Fruit fly (Drosophila melanogaster) whole organism, embryonic: Measurements from ENCODE around the gene wg.

Experiments
- Adf1 ChIP-seq: fragments of 200-800 bp; sonication (Bioruptor generic); IDR thresholded peaks from 2 replicates; pipeline ENCODE4 v1.3.6; 2022; ENCODE audit warnings: missing biosample characterization, missing genetic modification characterization
- CG10654 ChIP-seq: fragments of 200-800 bp; sonication (Bioruptor generic); optimal IDR thresholded peaks from 2 replicates; lab custom pipeline; 2016; ENCODE audit warnings: missing biosample characterization, missing genetic modification characterization
- CG10959 ChIP-seq: fragments of 200-800 bp; sonication (Bioruptor generic); IDR thresholded peaks from 2 replicates; pipeline ENCODE4 v1.3.6; 2022; ENCODE audit warnings: missing biosample characterization, missing genetic modification characterization
- CG11504 ChIP-seq: fragments of 200-800 bp; sonication (Bioruptor generic); optimal IDR thresholded peaks from 3 replicates; lab custom pipeline; 2019; ENCODE audit warnings: missing biosample characterization, mild to moderate bottlenecking, missing genetic modification characterization, moderate library complexity
- CG12219 ChIP-seq: fragments of 200-800 bp; sonication (Bioruptor generic); optimal IDR thresholded peaks from 3 replicates; lab custom pipeline; 2018; ENCODE audit warnings: missing biosample characterization, mild to moderate bottlenecking, missing genetic modification characterization
- CG12391 ChIP-seq: fragments of 200-800 bp; sonication (Bioruptor generic); optimal IDR thresholded peaks from 3 replicates; lab custom pipeline; 2018; ENCODE audit warnings: missing biosample characterization, mild to moderate bottlenecking, missing genetic modification characterization, moderate library complexity
- CG12769 ChIP-seq: fragments of 200-800 bp; sonication (Bioruptor generic); optimal IDR thresholded peaks from 2 replicates; lab custom pipeline; 2019; ENCODE audit warnings: missing biosample characterization, mild to moderate bottlenecking, missing genetic modification characterization, moderate library complexity
- CG13424 ChIP-seq: fragments of 200-800 bp; sonication (Bioruptor generic); optimal IDR thresholded peaks from 2 replicates; lab custom pipeline; 2019; ENCODE audit warnings: missing biosample characterization, mild to moderate bottlenecking, missing genetic modification characterization, moderate library complexity
- CG15696 ChIP-seq: fragments of 200-800 bp; sonication (Bioruptor generic); optimal IDR thresholded peaks from 2 replicates; lab custom pipeline; 2019; ENCODE audit warnings: missing biosample characterization, mild to moderate bottlenecking, missing genetic modification characterization, moderate library complexity
- CG1603 ChIP-seq: fragments of 200-800 bp; sonication (Bioruptor generic); optimal IDR thresholded peaks from 2 replicates; lab custom pipeline; 2019; ENCODE audit warnings: missing biosample characterization, mild to moderate bottlenecking, missing genetic modification characterization, moderate library complexity
- CG16779 ChIP-seq: fragments of 200-800 bp; sonication (Bioruptor generic); IDR thresholded peaks from 2 replicates; pipeline ENCODE4 v1.3.6; 2022; ENCODE audit warnings: missing biosample characterization, missing genetic modification characterization
- CG17385 ChIP-seq: fragments of 200-800 bp; sonication (Bioruptor generic); optimal IDR thresholded peaks from 3 replicates; lab custom pipeline; 2018; ENCODE audit warnings: missing biosample characterization, mild to moderate bottlenecking, missing genetic modification characterization
- CG30403 ChIP-seq: fragments of 200-800 bp; sonication (Bioruptor generic); optimal IDR thresholded peaks from 3 replicates; lab custom pipeline; 2016; ENCODE audit warnings: missing biosample characterization, missing genetic modification characterization
- CG31365 ChIP-seq: fragments of 200-800 bp; sonication (Bioruptor generic); optimal IDR thresholded peaks from 2 replicates; lab custom pipeline; 2018; ENCODE audit warnings: missing biosample characterization, mild to moderate bottlenecking, missing genetic modification characterization
- CG32767 ChIP-seq: fragments of 200-800 bp; sonication (Bioruptor generic); IDR thresholded peaks from 2 replicates; pipeline ENCODE4 v1.3.6; 2022; ENCODE audit warnings: missing biosample characterization, missing genetic modification characterization
- CG34376 ChIP-seq: fragments of 200-800 bp; sonication (Bioruptor generic); optimal IDR thresholded peaks from 2 replicates; lab custom pipeline; 2018; ENCODE audit warnings: missing biosample characterization, mild to moderate bottlenecking, missing genetic modification characterization
- CG4730 ChIP-seq: fragments of 200-800 bp; sonication (Bioruptor generic); IDR thresholded peaks from 2 replicates; pipeline ENCODE4 v1.3.6; 2022; ENCODE audit warnings: missing biosample characterization, missing genetic modification characterization
- CG4820 ChIP-seq: fragments of 200-800 bp; sonication (Bioruptor generic); optimal IDR thresholded peaks from 3 replicates; lab custom pipeline; 2016; ENCODE audit warnings: missing biosample characterization, missing genetic modification characterization
- CG5953 ChIP-seq: fragments of 200-800 bp; sonication (Bioruptor generic); IDR thresholded peaks from 2 replicates; pipeline ENCODE4 v1.3.6; 2022; ENCODE audit warnings: missing biosample characterization, missing genetic modification characterization
- CG6765 ChIP-seq: fragments of 200-800 bp; sonication (Bioruptor generic); optimal IDR thresholded peaks from 3 replicates; lab custom pipeline; 2017; ENCODE audit warnings: missing biosample characterization, mild to moderate bottlenecking, missing genetic modification characterization
- CG7987 ChIP-seq: fragments of 200-800 bp; sonication (Bioruptor generic); optimal IDR thresholded peaks from 2 replicates; lab custom pipeline; 2018; ENCODE audit warnings: missing biosample characterization, mild to moderate bottlenecking, missing genetic modification characterization, moderate library complexity
- CG8765 ChIP-seq: fragments of 200-800 bp; sonication (Bioruptor generic); IDR thresholded peaks from 2 replicates; pipeline ENCODE4 v1.3.6; 2022; ENCODE audit warnings: missing biosample characterization, missing genetic modification characterization
- CG9727 ChIP-seq: fragments of 200-800 bp; sonication (Bioruptor generic); optimal IDR thresholded peaks from 3 replicates; lab custom pipeline; 2017; ENCODE audit warnings: missing biosample characterization, mild to moderate bottlenecking, missing genetic modification characterization
- CG9817 ChIP-seq: fragments of 200-800 bp; sonication (Bioruptor generic); optimal IDR thresholded peaks from 2 replicates; lab custom pipeline; 2018; ENCODE audit warnings: missing biosample characterization, mild to moderate bottlenecking, missing genetic modification characterization, moderate library complexity
- Camta ChIP-seq: fragments of 200-800 bp; sonication (Bioruptor generic); optimal IDR thresholded peaks from 2 replicates; lab custom pipeline; 2016; ENCODE audit warnings: missing biosample characterization, missing genetic modification characterization
- Dip3 ChIP-seq: fragments of 200-800 bp; sonication (Bioruptor generic); optimal IDR thresholded peaks from 3 replicates; lab custom pipeline; 2016; ENCODE audit warnings: missing biosample characterization, missing genetic modification characterization
- Eip74EF ChIP-seq, 2 experiments: fragments of 200-800 bp in 1 of 2; fragments of >200 bp in 1 of 2; sonication (Bioruptor generic) in 1 of 2; optimal IDR thresholded peaks; 2 replicates each; lab custom pipeline; 2017 to 2019; ENCODE audit warnings: missing biosample characterization in 2 of 2, missing genetic modification characterization in 2 of 2, mild to moderate bottlenecking in 1 of 2, moderate library complexity in 1 of 2
- Fer3 ChIP-seq: fragments of 200-800 bp; sonication (Bioruptor generic); optimal IDR thresholded peaks from 2 replicates; lab custom pipeline; 2018; ENCODE audit warnings: missing biosample characterization, mild to moderate bottlenecking, missing genetic modification characterization, moderate library complexity
- Hmx ChIP-seq: fragments of 200-800 bp; sonication (Bioruptor generic); optimal IDR thresholded peaks from 2 replicates; lab custom pipeline; 2016; ENCODE audit warnings: missing biosample characterization, missing genetic modification characterization
- MBD-R2 ChIP-seq: fragments of 200-800 bp; sonication (Bioruptor generic); IDR thresholded peaks from 2 replicates; pipeline ENCODE4 v1.3.6; 2022; ENCODE audit warnings: missing biosample characterization, missing genetic modification characterization
- Med ChIP-seq: fragments of 200-800 bp; sonication (Bioruptor generic); peaks from one replicate; lab custom pipeline; 2016; ENCODE audit warnings: missing biosample characterization, missing genetic modification characterization, mild to moderate bottlenecking, inconsistent platforms, moderate library complexity
- Sox102F ChIP-seq: fragments of 200-800 bp; sonication (Bioruptor generic); optimal IDR thresholded peaks from 2 replicates; lab custom pipeline; 2018; ENCODE audit warnings: missing biosample characterization, mild to moderate bottlenecking, missing genetic modification characterization, moderate library complexity
- bcd ChIP-seq: fragments of 200-800 bp; sonication (Bioruptor generic); optimal IDR thresholded peaks from 2 replicates; lab custom pipeline; 2017; ENCODE audit warnings: missing biosample characterization, mild to moderate bottlenecking, missing genetic modification characterization
- chn ChIP-seq: fragments of 200-800 bp; sonication (Bioruptor generic); optimal IDR thresholded peaks from 2 replicates; lab custom pipeline; 2016; ENCODE audit warnings: missing biosample characterization, missing genetic modification characterization
- dmrt11E ChIP-seq: fragments of 200-800 bp; sonication (Bioruptor generic); optimal IDR thresholded peaks from 3 replicates; lab custom pipeline; 2018; ENCODE audit warnings: missing biosample characterization, mild to moderate bottlenecking, missing genetic modification characterization, moderate library complexity
- dpn ChIP-seq, 2 experiments: fragments of 200-800 bp; sonication (Bioruptor generic); optimal IDR thresholded peaks; 3 replicates each; lab custom pipeline; 2016; ENCODE audit warnings: missing biosample characterization in 2 of 2, missing genetic modification characterization in 2 of 2
- eyg ChIP-seq: fragments of 200-800 bp; sonication (Bioruptor generic); optimal IDR thresholded peaks from 3 replicates; lab custom pipeline; 2016; ENCODE audit warnings: missing biosample characterization, missing genetic modification characterization
- fd102C ChIP-seq: fragments of 200-800 bp; sonication (Bioruptor generic); optimal IDR thresholded peaks from 2 replicates; lab custom pipeline; 2018; ENCODE audit warnings: missing biosample characterization, mild to moderate bottlenecking, missing genetic modification characterization, moderate library complexity
- grau ChIP-seq: fragments of 200-800 bp; optimal IDR thresholded peaks from 3 replicates; lab custom pipeline; 2019; ENCODE audit warnings: missing biosample characterization, mild to moderate bottlenecking, missing genetic modification characterization, moderate library complexity
- grn ChIP-seq: fragments of 200-800 bp; sonication (Bioruptor generic); optimal IDR thresholded peaks from 3 replicates; lab custom pipeline; 2017; ENCODE audit warnings: missing biosample characterization, missing genetic modification characterization
- kah ChIP-seq: fragments of 200-800 bp; sonication (Bioruptor generic); optimal IDR thresholded peaks from 2 replicates; lab custom pipeline; 2018; ENCODE audit warnings: missing biosample characterization, mild to moderate bottlenecking, missing genetic modification characterization
- kni ChIP-seq: fragments of 200-800 bp; sonication (Bioruptor generic); optimal IDR thresholded peaks from 3 replicates; lab custom pipeline; 2017; ENCODE audit warnings: mild to moderate bottlenecking, missing biosample characterization, missing genetic modification reagents, missing genetic modification characterization
- peb ChIP-seq: fragments of 200-800 bp; sonication (Bioruptor generic); IDR thresholded peaks from 2 replicates; pipeline ENCODE4 v1.3.6; 2022; ENCODE audit warnings: missing biosample characterization, missing genetic modification characterization
- phol ChIP-seq: fragments of 200-800 bp; sonication (Bioruptor generic); optimal IDR thresholded peaks from 3 replicates; lab custom pipeline; 2018; ENCODE audit warnings: missing biosample characterization, mild to moderate bottlenecking, missing genetic modification characterization, moderate library complexity
- sens ChIP-seq: fragments of 200-800 bp; sonication (Bioruptor generic); peaks from one replicate; lab custom pipeline; 2016; ENCODE audit warnings: missing biosample characterization, missing genetic modification characterization
- sob ChIP-seq: fragments of 200-800 bp; sonication (Bioruptor generic); IDR thresholded peaks from 2 replicates; pipeline ENCODE4 v1.3.6; 2022; ENCODE audit warnings: missing biosample characterization, missing genetic modification characterization
- unpg ChIP-seq: fragments of 200-800 bp; sonication (Bioruptor generic); optimal IDR thresholded peaks from 3 replicates; lab custom pipeline; 2018; ENCODE audit warnings: missing biosample characterization, mild to moderate bottlenecking, missing genetic modification characterization, moderate library complexity
- vvl ChIP-seq: fragments of 200-800 bp; sonication (Bioruptor generic); IDR thresholded peaks from 2 replicates; pipeline ENCODE4 v1.3.6; 2022; ENCODE audit warnings: missing biosample characterization, missing genetic modification characterization
- zf30C ChIP-seq: fragments of 200-800 bp; sonication (Bioruptor generic); optimal IDR thresholded peaks from 3 replicates; lab custom pipeline; 2018; ENCODE audit warnings: missing biosample characterization, mild to moderate bottlenecking, missing genetic modification characterization

wg gene

DNA sequence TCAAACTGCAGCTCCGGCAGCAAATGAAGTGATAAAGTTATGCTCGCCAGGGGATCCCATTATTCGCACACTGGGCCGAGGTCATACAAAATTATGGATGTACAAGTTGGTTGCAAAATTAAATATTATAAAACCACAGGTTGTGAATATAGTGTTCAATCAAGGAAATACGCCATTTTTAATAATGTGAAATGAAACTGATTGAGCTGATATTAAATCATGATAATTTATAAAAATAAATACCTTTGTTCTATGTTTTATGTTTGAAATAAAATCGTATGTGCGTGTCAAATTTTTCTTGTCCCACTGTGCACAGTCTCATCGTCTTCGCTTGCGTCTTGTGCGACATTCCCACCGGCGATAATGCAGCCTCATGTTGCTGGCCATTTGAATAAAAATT lies 11.0 kb upstream of the wg start (continued):
- peak; percentile 81 for TF ChIP-seq CG4820 (GFP tag; lab: Kevin White, UChicago)
- TF ChIP-seq CG12219 (GFP tag; lab: Kevin White, UChicago): peak; percentile 75
- peak; percentile 12 for TF ChIP-seq CG31365
- TF ChIP-seq CG5953 (GFP tag; lab: Robert Waterston, UW): 0 out of 2 replicates have a peak, but pooled peaks have one; percentile 18
- peak; percentile 82 for TF ChIP-seq CG32767 (GFP tag; lab: Robert Waterston, UW)

DNA sequence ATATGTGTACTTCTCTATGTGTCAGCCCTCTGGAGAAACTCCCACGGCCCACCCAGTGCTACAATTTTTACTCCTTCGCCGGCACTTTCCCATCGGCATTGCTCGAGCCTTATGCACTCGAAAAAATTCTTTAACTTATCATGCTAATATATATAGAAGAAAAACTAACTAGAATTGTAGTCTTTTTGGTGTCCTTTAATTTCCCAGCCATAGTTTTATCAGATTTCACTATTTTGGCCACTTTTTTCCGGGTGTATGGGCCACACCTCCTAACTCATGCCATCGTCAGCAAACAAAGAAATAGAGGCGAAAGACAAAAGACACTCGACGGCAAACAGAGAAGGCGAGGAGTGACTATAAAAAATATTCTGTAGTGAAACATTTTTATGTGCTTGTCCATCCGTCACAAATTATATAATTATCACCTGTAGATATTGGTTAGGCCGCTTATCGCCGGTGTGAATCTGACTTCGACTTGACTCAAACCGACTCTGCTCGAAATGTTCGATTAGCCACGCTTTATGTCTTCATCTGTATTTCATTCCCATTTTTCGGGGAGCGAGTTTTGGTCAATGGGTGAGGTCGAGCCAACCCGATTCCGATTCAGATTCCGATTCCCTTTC lies 8.1 kb upstream of the wg start:
- TF ChIP-seq CG4730 (no peak), zf30C (GFP tag; lab: Kevin White, UChicago) (peak; percentile 68), Dip3 (GFP tag; lab: Kevin White, UChicago) (no peak), CG10654 (GFP tag; lab: Kevin White, UChicago) (no peak), CG12391 (tag; lab: Kevin White, UChicago) (peak; percentile 33), CG10959 (GFP tag; lab: Robert Waterston, UW) (no peak), Adf1 (no peak), eyg (GFP tag; lab: Kevin White, UChicago) (no peak), grau (tag; lab: Kevin White, UChicago) (peak; percentile 9), sob (GFP tag; lab: Robert Waterston, UW) (no peak), CG8765 (GFP tag; lab: Robert Waterston, UW) (peak; percentile 31; the same call in 1 of the 2 replicates), vvl (peak; percentile 59), Camta (GFP tag; lab: Kevin White, UChicago) (no peak), peb (GFP tag; lab: Robert Waterston, UW) (no peak), sens (GFP tag; lab: Kevin White, UChicago) (peak; percentile 86), Fer3 (tag; lab: Kevin White, UChicago) (no peak), bcd (GFP tag; lab: Kevin White, UChicago) (no peak), CG15696 (tag; lab: Kevin White, UChicago) (peak; percentile 4), dpn (GFP tag; optimal IDR thresholded peaks at IDR 0.05; lab: Kevin White, UChicago) (no peak), kni (GFP tag; lab: Kevin White, UChicago) (no peak), Sox102F (GFP tag; lab: Kevin White, UChicago) (peak; percentile 20), MBD-R2 (GFP tag; lab: Robert Waterston, UW) (no peak), unpg (peak; percentile 3), CG12769 (no peak), Hmx (no peak), Eip74EF (GFP tag; optimal IDR thresholded peaks at IDR 0.05; lab: Kevin White, UChicago) (no peak), chn (peak; percentile 4), grn (GFP tag; lab: Kevin White, UChicago) (peak; percentile 42), phol (peak; percentile 19), CG13424 (tag; lab: Kevin White, UChicago) (no peak), CG7987 (GFP tag; lab: Kevin White, UChicago) (no peak), CG34376 (GFP tag; lab: Kevin White, UChicago) (no peak), CG17385 (GFP tag; lab: Kevin White, UChicago) (no peak), Med (GFP tag; lab: Kevin White, UChicago) (peak; percentile 74), fd102C (GFP tag; lab: Kevin White, UChicago) (peak; percentile 12), CG9817 (no peak), kah (no peak), CG11504 (tag; lab: Kevin White, UChicago) (peak; percentile 13), dmrt11E (tag; lab: Kevin White, UChicago) (peak; percentile 66), CG16779 (GFP tag; lab: Robert Waterston, UW) (no peak), CG30403 (GFP tag; lab: Kevin White, UChicago) (peak; percentile 2), CG1603 (tag; lab: Kevin White, UChicago) (peak; percentile 47), CG6765 (GFP tag; lab: Kevin White, UChicago) (no peak), CG9727 (GFP tag; lab: Kevin White, UChicago) (peak; percentile 54)
